Worm (Caenorhabditis elegans) whole organism, L2 larva: ENCODE results near the gene cut-1.

ENCODE experiments used
- F13H6.1 ChIP-seq: sonication (generic microtip); optimal IDR thresholded peaks from 2 replicates; lab custom pipeline; 2016; ENCODE audit warnings: missing genetic modification characterization, missing compliant biosample characterization
- R02D3.7 ChIP-seq: fragments of 150-350 bp; optimal IDR thresholded peaks from 2 replicates; lab custom pipeline; 2014; ENCODE audit warnings: missing biosample characterization, missing genetic modification characterization
- Y55F3AM.14 ChIP-seq: fragments of 200-800 bp; sonication (Bioruptor generic); optimal IDR thresholded peaks from 2 replicates; lab custom pipeline; 2018; ENCODE audit warnings: mild to moderate bottlenecking, missing genetic modification characterization, missing compliant biosample characterization
- alr-1 ChIP-seq: fragments of 150-350 bp; optimal IDR thresholded peaks from 2 replicates; lab custom pipeline; 2014; ENCODE audit warnings: missing biosample characterization, missing genetic modification characterization
- aly-2 ChIP-seq: fragments of 150-350 bp; optimal IDR thresholded peaks from 2 replicates; lab custom pipeline; 2014; ENCODE audit warnings: missing biosample characterization, missing genetic modification characterization
- ama-1 ChIP-seq: fragments of 150-350 bp; optimal IDR thresholded peaks from 2 replicates; lab custom pipeline; 2018; ENCODE audit warnings: inconsistent platforms
- blmp-1 ChIP-seq: sonication (generic microtip); optimal IDR thresholded peaks from 2 replicates; lab custom pipeline; 2017; ENCODE audit warnings: missing genetic modification characterization, mild to moderate bottlenecking, missing compliant biosample characterization, antibody characterized with exemption, moderate library complexity; ENCODE audit not compliant: insufficient read depth
- ceh-16 ChIP-seq: fragments of 150-350 bp; optimal IDR thresholded peaks from 2 replicates; lab custom pipeline; 2014; ENCODE audit warnings: missing biosample characterization, missing genetic modification characterization
- ceh-82 ChIP-seq: fragments of 150-350 bp; optimal IDR thresholded peaks from 2 replicates; lab custom pipeline; 2014; ENCODE audit warnings: missing biosample characterization, missing genetic modification characterization
- crh-2 ChIP-seq: sonication (generic microtip); optimal IDR thresholded peaks from 2 replicates; lab custom pipeline; 2017; ENCODE audit warnings: missing biosample characterization, missing genetic modification characterization
- dmd-4 ChIP-seq: sonication (generic microtip); optimal IDR thresholded peaks from 2 replicates; lab custom pipeline; 2017; ENCODE audit warnings: missing biosample characterization, missing genetic modification characterization
- elt-3 ChIP-seq: sonication (generic microtip); optimal IDR thresholded peaks from 2 replicates; lab custom pipeline; 2017; ENCODE audit warnings: missing biosample characterization, missing genetic modification characterization
- fos-1 ChIP-seq: fragments of 150-350 bp; optimal IDR thresholded peaks from 2 replicates; lab custom pipeline; 2014; ENCODE audit warnings: missing biosample characterization, missing genetic modification characterization
- gmeb-1 ChIP-seq: fragments of 150-350 bp; optimal IDR thresholded peaks from 2 replicates; lab custom pipeline; 2014; ENCODE audit warnings: missing biosample characterization, missing genetic modification characterization
- lin-39 ChIP-seq: fragments of 150-350 bp; optimal IDR thresholded peaks from 2 replicates; lab custom pipeline; 2014; ENCODE audit warnings: missing biosample characterization, missing genetic modification reagents, missing genetic modification characterization
- lsy-2 ChIP-seq, 2 experiments: fragments of 150-350 bp in 1 of 2; sonication (generic microtip) in 1 of 2; optimal IDR thresholded peaks; 2 replicates each; lab custom pipeline; 2014 to 2017; ENCODE audit warnings: missing biosample characterization in 2 of 2, missing genetic modification characterization in 2 of 2
- mab-5 ChIP-seq: fragments of 150-350 bp; optimal IDR thresholded peaks from 2 replicates; lab custom pipeline; 2014; ENCODE audit warnings: missing biosample characterization, missing genetic modification characterization
- nhr-10 ChIP-seq: sonication (generic microtip); optimal IDR thresholded peaks from 2 replicates; lab custom pipeline; 2017; ENCODE audit warnings: missing biosample characterization, missing genetic modification characterization
- nhr-11 ChIP-seq: fragments of 150-350 bp; optimal IDR thresholded peaks from 2 replicates; lab custom pipeline; 2014; ENCODE audit warnings: missing biosample characterization, missing genetic modification characterization
- nhr-12 ChIP-seq: fragments of 150-350 bp; optimal IDR thresholded peaks from 2 replicates; lab custom pipeline; 2014; ENCODE audit warnings: missing biosample characterization, missing genetic modification characterization
- nhr-129 ChIP-seq: fragments of 150-350 bp; optimal IDR thresholded peaks from 2 replicates; lab custom pipeline; 2014; ENCODE audit warnings: missing biosample characterization, missing genetic modification characterization
- nhr-21 ChIP-seq: fragments of 150-350 bp; optimal IDR thresholded peaks from 2 replicates; lab custom pipeline; 2014; ENCODE audit warnings: missing biosample characterization, missing genetic modification characterization
- nhr-237 ChIP-seq: fragments of 150-350 bp; optimal IDR thresholded peaks from 2 replicates; lab custom pipeline; 2014; ENCODE audit warnings: missing biosample characterization, missing genetic modification characterization
- nhr-25 ChIP-seq: fragments of 150-350 bp; sonication (generic microtip); optimal IDR thresholded peaks from 3 replicates; lab custom pipeline; 2014; ENCODE audit warnings: missing biosample characterization, missing genetic modification characterization
- peb-1 ChIP-seq: fragments of 150-350 bp; optimal IDR thresholded peaks from 2 replicates; lab custom pipeline; 2014; ENCODE audit warnings: missing biosample characterization, missing genetic modification characterization
- skn-1 ChIP-seq: sonication (generic microtip); optimal IDR thresholded peaks from 2 replicates; lab custom pipeline; 2017; ENCODE audit warnings: missing biosample characterization, missing genetic modification characterization
- sma-3 ChIP-seq: sonication (generic microtip); optimal IDR thresholded peaks from 2 replicates; lab custom pipeline; 2016; ENCODE audit warnings: missing genetic modification reagents, missing genetic modification characterization, missing compliant biosample characterization
- sma-9 ChIP-seq, 2 experiments: fragments of 150-350 bp in 1 of 2; sonication (generic microtip) in 1 of 2; optimal IDR thresholded peaks; 2 replicates each; lab custom pipeline; 2014 to 2016; ENCODE audit warnings: missing genetic modification characterization in 2 of 2, mild to moderate bottlenecking in 1 of 2, missing biosample characterization in 1 of 2, missing compliant biosample characterization in 1 of 2, missing genetic modification reagents in 1 of 2, moderate library complexity in 1 of 2
- unc-39 ChIP-seq: fragments of 150-350 bp; optimal IDR thresholded peaks from 2 replicates; lab custom pipeline; 2014; ENCODE audit warnings: missing biosample characterization, missing genetic modification characterization
- zag-1 ChIP-seq: fragments of 150-350 bp; optimal IDR thresholded peaks from 2 replicates; lab custom pipeline; 2014; ENCODE audit warnings: missing biosample characterization, missing genetic modification characterization
- ztf-4 ChIP-seq: fragments of 150-350 bp; optimal IDR thresholded peaks from 2 replicates; lab custom pipeline; 2014; ENCODE audit warnings: missing biosample characterization, missing genetic modification characterization

cut-1 gene

DNA sequence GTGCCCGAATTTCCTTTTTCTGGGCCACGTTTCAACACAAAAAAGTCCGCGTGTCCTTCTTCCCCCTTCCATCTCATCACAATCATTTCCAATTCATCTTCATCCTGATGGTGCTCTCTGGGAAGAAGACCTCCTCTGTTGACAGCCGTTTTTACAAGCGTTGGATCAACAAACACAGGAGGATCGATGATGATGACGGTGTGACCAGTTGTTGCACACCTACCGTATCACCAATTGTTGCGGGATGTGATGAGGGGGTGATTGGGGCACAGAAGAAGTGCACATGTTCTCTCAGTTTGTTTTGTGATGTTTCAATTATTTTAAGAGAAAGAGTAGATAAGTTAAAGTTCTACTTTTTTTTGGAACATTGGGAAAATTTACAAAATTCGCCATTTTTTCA, 6.6 kb downstream of the cut-1 start:
- TF ChIP-seq nhr-129 (tag; lab: Kevin White, UChicago) (peak; percentile 47), sma-3 (GFP tag; lab: Kevin White, UChicago) (no peak), dmd-4 (tag; lab: Kevin White, UChicago) (no peak)

- TF ChIP-seq ama-1 (lab: Kevin White, UChicago) (no peak), aly-2 (tag; lab: Kevin White, UChicago) (no peak), mab-5 (tag; lab: Kevin White, UChicago) (no peak), skn-1 (tag; lab: Kevin White, UChicago) (no peak), ceh-16 (peak; percentile 84), lin-39 (tag; lab: Kevin White, UChicago) (no peak)
- TF ChIP-seq, all 48 proteins: peak for 1
Observed at ce11 chrII:11276879-11277278, 8.0 kb downstream of the cut-1 start.

DNA sequence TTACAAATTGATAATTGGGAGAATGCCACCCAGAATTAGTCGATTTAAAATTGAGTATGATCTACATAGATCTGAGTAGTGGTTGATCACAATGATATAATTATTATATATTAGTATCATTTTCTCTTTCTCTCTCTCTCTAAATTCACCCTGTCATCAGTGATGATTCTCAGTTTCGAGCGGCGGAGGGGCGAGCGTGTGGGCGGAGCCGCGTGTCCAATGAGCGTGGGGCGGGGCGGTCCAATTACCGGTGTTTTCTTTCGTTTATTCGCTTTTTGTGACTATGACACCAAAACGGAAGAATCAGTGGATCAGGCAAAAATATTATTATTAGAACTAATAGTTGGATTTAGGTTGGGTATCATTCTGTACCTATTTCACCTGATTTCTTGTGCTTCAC, 11.0 kb downstream of the cut-1 start:
- TF ChIP-seq lsy-2 (tag; optimal IDR thresholded peaks at IDR 0.05; lab: Kevin White, UChicago) (peak in 1 of 2 experiments; percentile 36), Y55F3AM.14 (GFP tag; lab: Kevin White, UChicago) (no peak)

ce11 chrII:11281177-11281576, 12.3 kb downstream of the cut-1 start:
- no peak for TF ChIP-seq unc-39
- peak; percentile 1 for TF ChIP-seq nhr-129 (tag; lab: Kevin White, UChicago)
- TF ChIP-seq lsy-2 (tag; optimal IDR thresholded peaks at IDR 0.05; lab: Kevin White, UChicago) = peak in 1 of 2 experiments; percentile 66
- TF ChIP-seq, all 48 proteins: peak for 2

ce11 chrII:11281666-11282065, 12.7 kb downstream of the cut-1 start, which contains the start of gene unc-130:
Gene unc-130, plus strand, starts transcription at chrII:11281966.
- TF ChIP-seq zag-1 = no peak
- no peak for TF ChIP-seq gmeb-1 (tag; lab: Kevin White, UChicago)
- TF ChIP-seq nhr-237 (tag; lab: Kevin White, UChicago) = no peak
- TF ChIP-seq ztf-4 (tag; lab: Kevin White, UChicago) = no peak
- peak; percentile 5 for TF ChIP-seq fos-1 (tag; lab: Kevin White, UChicago)
- TF ChIP-seq, all 48 proteins: peak for 1

DNA sequence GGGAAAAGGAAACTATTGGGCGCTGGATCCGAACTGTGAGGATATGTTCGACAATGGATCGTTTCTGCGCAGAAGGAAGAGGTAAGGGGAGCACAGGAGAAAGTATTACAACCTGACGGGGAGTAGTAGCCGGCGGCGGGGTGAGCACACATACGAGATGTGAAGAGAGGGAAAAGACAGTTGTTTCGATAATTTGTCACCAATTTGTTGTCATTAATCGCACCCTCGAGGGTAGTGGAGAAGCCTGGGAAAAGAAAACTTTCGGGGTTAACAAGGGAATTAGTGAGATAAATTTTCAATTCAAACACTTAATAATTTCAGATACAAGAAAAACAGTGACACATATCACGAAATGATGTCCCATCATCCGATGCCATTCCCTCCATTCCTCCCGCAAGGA, 14.1 kb downstream of the cut-1 start:
- TF ChIP-seq nhr-21 (tag; lab: Kevin White, UChicago) (no peak), nhr-11 (no peak), peb-1 (tag; lab: Kevin White, UChicago) (no peak), lin-39 (tag; lab: Kevin White, UChicago) (no peak), aly-2 (tag; lab: Kevin White, UChicago) (no peak), blmp-1 (tag; lab: Kevin White, UChicago) (no peak), sma-9 (GFP tag; optimal IDR thresholded peaks at IDR 0.05; lab: Kevin White, UChicago) (no peak), sma-9 (tag; optimal IDR thresholded peaks at IDR 0.05; lab: Kevin White, UChicago) (no peak), sma-3 (GFP tag; lab: Kevin White, UChicago) (no peak), alr-1 (tag; lab: Kevin White, UChicago) (no peak), fos-1 (tag; lab: Kevin White, UChicago) (no peak), nhr-25 (tag; lab: Kevin White, UChicago) (no peak), R02D3.7 (tag; lab: Kevin White, UChicago) (no peak), elt-3 (no peak), nhr-12 (tag; lab: Kevin White, UChicago) (no peak), nhr-10 (tag; lab: Kevin White, UChicago) (no peak), F13H6.1 (tag; lab: Kevin White, UChicago) (no peak)

DNA sequence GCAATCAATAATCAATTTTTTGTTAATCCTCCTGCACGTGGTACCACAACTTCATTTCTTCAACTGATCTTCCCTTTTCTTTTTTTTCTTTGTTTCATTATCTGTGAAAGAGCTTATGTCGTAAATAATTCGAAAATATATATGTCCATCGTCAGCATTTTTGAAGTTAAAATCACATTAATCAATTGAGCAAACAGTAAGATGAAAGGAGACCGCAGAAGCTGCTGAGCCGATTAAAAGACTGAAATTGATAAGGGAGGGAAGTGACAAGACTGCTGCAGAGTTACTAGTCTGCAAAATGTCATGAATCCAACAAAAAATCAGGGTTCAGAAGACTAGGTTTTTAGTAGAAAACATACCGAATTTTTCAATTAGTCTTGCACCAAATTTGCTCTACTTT, 14.9 kb downstream of the cut-1 start:
- TF ChIP-seq fos-1 (tag; lab: Kevin White, UChicago) (peak; percentile 46), ceh-82 (tag; lab: Kevin White, UChicago) (no peak), crh-2 (no peak), zag-1 (no peak), nhr-129 (tag; lab: Kevin White, UChicago) (no peak)
- TF ChIP-seq, all 48 proteins: peak for 1
